Fruit fly (Drosophila melanogaster): ENCODE results near the gene Hmx.

Hmx gene

dm6 chr3R:17539789-17540496 is 18.8 kb upstream of the Hmx start, which contains the start of gene SF1 (continued):
- TF ChIP-seq nau (GFP tag; optimal IDR thresholded peaks at IDR 0.05) = no peak
- TF ChIP-seq schlank (tag; optimal IDR thresholded peaks at IDR 0.05) = no peak
- 0 out of 2 replicates have a peak, but pooled peaks have one; percentile 22 for TF ChIP-seq Dref (GFP tag; IDR thresholded peaks at IDR 0.05)
- TF ChIP-seq gt (GFP tag; IDR thresholded peaks at IDR 0.05) = no peak
- peak; percentile 32 for TF ChIP-seq dmrt11E (tag; optimal IDR thresholded peaks at IDR 0.05)
- peak; percentile 89 for TF ChIP-seq Sry-β (GFP tag; optimal IDR thresholded peaks at IDR 0.05)
- TF ChIP-seq CG9215 (GFP tag; IDR thresholded peaks at IDR 0.05) = peak; percentile 38; the same call in 1 of the 2 replicates
- no peak for TF ChIP-seq CG17385 (GFP tag; optimal IDR thresholded peaks at IDR 0.05)
- no peak for TF ChIP-seq luna (GFP tag; optimal IDR thresholded peaks at IDR 0.05)
- peak; percentile 5 for TF ChIP-seq stwl (tag; optimal IDR thresholded peaks at IDR 0.05)
- TF ChIP-seq D19B (GFP tag; optimal IDR thresholded peaks at IDR 0.05) = peak; percentile 35
- TF ChIP-seq CG4820 (GFP tag; optimal IDR thresholded peaks at IDR 0.05) = no peak
- TF ChIP-seq cg (GFP tag; optimal IDR thresholded peaks at IDR 0.05) = no peak
- TF ChIP-seq CG10959 (GFP tag; IDR thresholded peaks at IDR 0.05) = no peak
- TF ChIP-seq CG10654 (GFP tag; optimal IDR thresholded peaks at IDR 0.05) = no peak
- 0 out of 2 replicates have a peak, but pooled peaks have one; percentile 21 for TF ChIP-seq tna (GFP tag; IDR thresholded peaks at IDR 0.05; ENCODE audit: partially characterized antibody)
- peak; percentile 44 for TF ChIP-seq CG18262 (tag; optimal IDR thresholded peaks at IDR 0.05)
- no peak for TF ChIP-seq ken (GFP tag; IDR thresholded peaks at IDR 0.05)
- TF ChIP-seq Trl (optimal IDR thresholded peaks at IDR 0.05) = no peak
- peak; percentile 8 for TF ChIP-seq Trl (GFP tag; optimal IDR thresholded peaks at IDR 0.05)
- no peak for TF ChIP-seq ro (GFP tag; IDR thresholded peaks at IDR 0.05)
- no peak for TF ChIP-seq chinmo (GFP tag; IDR thresholded peaks at IDR 0.05; ENCODE audit: partially characterized antibody)
- TF ChIP-seq caup (GFP tag; optimal IDR thresholded peaks at IDR 0.05; ENCODE audit: severe bottlenecking) = no peak
- no peak for TF ChIP-seq ATbp (GFP tag; optimal IDR thresholded peaks at IDR 0.05)
- no peak for TF ChIP-seq pfk (GFP tag; optimal IDR thresholded peaks at IDR 0.05)
- TF ChIP-seq so (GFP tag; IDR thresholded peaks at IDR 0.05) = no peak
- TF ChIP-seq ac (GFP tag; optimal IDR thresholded peaks at IDR 0.05) = no peak
- no peak for TF ChIP-seq NFAT (GFP tag; IDR thresholded peaks at IDR 0.05)
- no peak for TF ChIP-seq CG6654 (GFP tag; optimal IDR thresholded peaks at IDR 0.05)
- TF ChIP-seq MTF-1 (GFP tag; optimal IDR thresholded peaks at IDR 0.05; ENCODE audit: borderline replicate concordance) = no peak
- TF ChIP-seq CG11247 (GFP tag; IDR thresholded peaks at IDR 0.05) = no peak
- no peak for TF ChIP-seq CG16813 (GFP tag; IDR thresholded peaks at IDR 0.05; ENCODE audit: partially characterized antibody)
- no peak for TF ChIP-seq Mrtf (GFP tag; IDR thresholded peaks at IDR 0.05)
- TF ChIP-seq BEAF-32 (GFP tag; optimal IDR thresholded peaks at IDR 0.05) = peak; percentile 48
- no peak for TF ChIP-seq CG5245 (GFP tag; optimal IDR thresholded peaks at IDR 0.05)
- TF ChIP-seq CG15011 (GFP tag; optimal IDR thresholded peaks at IDR 0.05) = no peak
- TF ChIP-seq pzg (GFP tag; optimal IDR thresholded peaks at IDR 0.05) = peak; percentile 26
- no peak for TF ChIP-seq Atf3 (GFP tag; optimal IDR thresholded peaks at IDR 0.05)
- peak; percentile 16; the same call in 1 of the 2 replicates for TF ChIP-seq lmd (GFP tag; IDR thresholded peaks at IDR 0.05)
- TF ChIP-seq CG42726 (GFP tag; IDR thresholded peaks at IDR 0.05; ENCODE audit: partially characterized antibody) = no peak
- TF ChIP-seq CG16863 (GFP tag; optimal IDR thresholded peaks at IDR 0.05) = peak; percentile 20
- peak; percentile 27 for TF ChIP-seq CG9817 (tag; optimal IDR thresholded peaks at IDR 0.05)
- TF ChIP-seq lilli (GFP tag; optimal IDR thresholded peaks at IDR 0.05) = peak; percentile 69
- TF ChIP-seq MBD-R2 (GFP tag; IDR thresholded peaks at IDR 0.05) = peak; percentile 46
- TF ChIP-seq CG8089 (GFP tag; optimal IDR thresholded peaks at IDR 0.05) = no peak
- TF ChIP-seq Dfd (GFP tag; optimal IDR thresholded peaks at IDR 0.05) = no peak
- TF ChIP-seq Neu2 (GFP tag; optimal IDR thresholded peaks at IDR 0.05; ENCODE audit: borderline replicate concordance) = no peak
- no peak for TF ChIP-seq CG5180 (GFP tag; optimal IDR thresholded peaks at IDR 0.05)
- TF ChIP-seq chn (GFP tag; optimal IDR thresholded peaks at IDR 0.05) = peak; percentile 20
